Worm (Caenorhabditis elegans): ENCODE measurements around the gene T02G5.14.
A peak's percentile ranks its signal among the peaks of the same experiment; 100 is the strongest.

- TF ChIP-seq alr-1 (tag; optimal IDR thresholded peaks at IDR 0.05; ENCODE audit: borderline replicate concordance), result no peak
- peak; percentile 51 to 68 for TF ChIP-seq lin-35 (GFP tag; optimal IDR thresholded peaks at IDR 0.05)
- TF ChIP-seq sptf-1 (tag; optimal IDR thresholded peaks at IDR 0.05), result no peak
- TF ChIP-seq irx-1 (tag; optimal IDR thresholded peaks at IDR 0.05), result no peak
- no peak for TF ChIP-seq hpl-2 (GFP tag; optimal IDR thresholded peaks at IDR 0.05)
- no peak for TF ChIP-seq Y116A8C.19 (tag; optimal IDR thresholded peaks at IDR 0.05; ENCODE audit: borderline replicate concordance)
- TF ChIP-seq egl-27 (tag; optimal IDR thresholded peaks at IDR 0.05), result no peak
- TF ChIP-seq ces-1 (GFP tag; optimal IDR thresholded peaks at IDR 0.05), result no peak
- no peak for TF ChIP-seq nhr-237 (tag; optimal IDR thresholded peaks at IDR 0.05)
- TF ChIP-seq nhr-90 (tag; optimal IDR thresholded peaks at IDR 0.05; ENCODE audit: poor library complexity), result peak; percentile 33
- TF ChIP-seq unc-62 (GFP tag; optimal IDR thresholded peaks at IDR 0.05), result no peak
- no peak for TF ChIP-seq ama-1 (optimal IDR thresholded peaks at IDR 0.05)
- peak; percentile 66 for TF ChIP-seq C16A3.4 (tag; optimal IDR thresholded peaks at IDR 0.05)
Measured at ce11 chrII:7111657-7112049, 27.5 kb downstream of the T02G5.14 start, which contains the start of gene F10E7.5.

Data from whole organism, L1 larva.